Fruit fly (Drosophila melanogaster) whole organism, embryonic: ENCODE data around the gene CG7810.

Experiments
- CG11560 ChIP-seq: fragments of 200-800 bp; sonication (Bioruptor generic); IDR thresholded peaks from 3 replicates; pipeline ENCODE4 v1.3.6; 2022; ENCODE audit warnings: missing biosample characterization, missing genetic modification characterization
- CG17328 ChIP-seq: fragments of 200-800 bp; sonication (Bioruptor generic); IDR thresholded peaks from 2 replicates; pipeline ENCODE4 v1.3.6; 2022; ENCODE audit warnings: missing biosample characterization, missing genetic modification characterization
- CG31388 ChIP-seq: fragments of 200-800 bp; sonication (Bioruptor generic); optimal IDR thresholded peaks from 2 replicates; lab custom pipeline; 2016; ENCODE audit warnings: missing biosample characterization, missing genetic modification characterization
- CG8478 ChIP-seq: fragments of >200 bp; optimal IDR thresholded peaks from 2 replicates; lab custom pipeline; 2018
- CG8924 ChIP-seq: fragments of 200-800 bp; optimal IDR thresholded peaks from 3 replicates; lab custom pipeline; 2019; ENCODE audit warnings: missing biosample characterization, mild to moderate bottlenecking, missing genetic modification characterization, moderate library complexity
- CG8944 ChIP-seq: fragments of 200-800 bp; sonication (Bioruptor generic); optimal IDR thresholded peaks from 3 replicates; lab custom pipeline; 2016; ENCODE audit warnings: missing biosample characterization, missing genetic modification characterization
- ttk ChIP-seq: fragments of 200-800 bp; sonication (Bioruptor generic); IDR thresholded peaks from 2 replicates; pipeline ENCODE4 v2.1.2; 2022; ENCODE audit warnings: missing biosample characterization, missing genetic modification characterization
- wdn ChIP-seq: fragments of 200-800 bp; sonication (Bioruptor generic); IDR thresholded peaks from 2 replicates; pipeline ENCODE4 v1.3.6; 2022; ENCODE audit warnings: missing biosample characterization, missing genetic modification characterization
- wek ChIP-seq: fragments of 200-800 bp; sonication (Bioruptor generic); optimal IDR thresholded peaks from 3 replicates; lab custom pipeline; 2018; ENCODE audit warnings: missing biosample characterization, mild to moderate bottlenecking, missing genetic modification characterization, moderate library complexity

dm6 chr2L:8326414-8327271 lies 15.6 kb upstream of the CG7810 start:
- TF ChIP-seq CG17328 (GFP tag; lab: Robert Waterston, UW) (no peak), CG8944 (GFP tag; lab: Kevin White, UChicago) (no peak), CG8924 (tag; lab: Kevin White, UChicago) (peak; percentile 19), CG8478 (lab: Kevin White, UChicago) (no peak), wdn (GFP tag; lab: Robert Waterston, UW) (no peak), CG31388 (GFP tag; lab: Kevin White, UChicago) (no peak), CG11560 (tag; lab: Robert Waterston, UW) (no peak), ttk (GFP tag; lab: Robert Waterston, UW) (no peak), wek (GFP tag; lab: Kevin White, UChicago) (no peak)
